Worm (Caenorhabditis elegans): Measurements from ENCODE around the gene C10A4.2.

ce11 chrX:7460516-7460915 lies 50.5 kb downstream of the C10A4.2 start:
- TF ChIP-seq B0310.2 (tag; optimal IDR thresholded peaks at IDR 0.05), result no peak
- no peak for TF ChIP-seq hmbx-1 (tag; optimal IDR thresholded peaks at IDR 0.05)
- TF ChIP-seq scrt-1 (GFP tag; IDR thresholded peaks at IDR 0.05), result 0 out of 2 replicates have a peak, but pooled peaks have one; percentile 33
- no peak for TF ChIP-seq ceh-36 (tag; optimal IDR thresholded peaks at IDR 0.05)
- no peak for TF ChIP-seq ama-1 (optimal IDR thresholded peaks at IDR 0.05)
- no peak for TF ChIP-seq hnd-1 (tag; optimal IDR thresholded peaks at IDR 0.05)

All from whole organism, early embryonic.